Worm (Caenorhabditis elegans): ENCODE results near the gene F49C12.3.

ce11 chrIV:9335552-9336251, 35.5 kb downstream of the F49C12.3 start, which contains the start of the genes coa-4 and T20D3.14:
- TF ChIP-seq him-1 (tag; optimal IDR thresholded peaks at IDR 0.05) (no peak), W03F9.2 (tag; optimal IDR thresholded peaks at IDR 0.05) (no peak)
